Worm (Caenorhabditis elegans): ENCODE measurements around the gene T13C2.2.

The T13C2.2 gene

DNA sequence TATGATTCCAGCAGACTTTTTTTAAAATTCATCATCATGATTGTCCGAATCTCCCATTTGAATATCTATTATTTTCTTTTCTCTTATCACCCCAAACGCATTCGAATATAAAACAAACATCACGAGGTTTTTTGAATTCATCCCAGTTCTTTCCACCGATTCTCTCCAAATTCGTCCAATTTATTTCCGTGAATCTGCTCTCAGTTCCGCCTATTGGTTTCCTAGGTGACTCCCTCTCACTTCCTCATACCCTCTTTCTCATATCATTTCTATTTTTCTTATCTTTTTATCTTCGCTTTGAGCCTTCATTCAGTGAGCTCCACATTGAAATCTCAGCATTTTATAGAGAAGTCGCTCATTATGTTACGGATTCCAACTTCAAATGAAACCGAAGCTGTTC, 12.9 kb upstream of the T13C2.2 start, which contains the start of gene T13C2.7:
T13C2.7 (plus strand) TSS at position 301 of the 400 bp plus-strand sequence.
- TF ChIP-seq unc-62 (GFP tag; optimal IDR thresholded peaks at IDR 0.05), result no peak

DNA sequence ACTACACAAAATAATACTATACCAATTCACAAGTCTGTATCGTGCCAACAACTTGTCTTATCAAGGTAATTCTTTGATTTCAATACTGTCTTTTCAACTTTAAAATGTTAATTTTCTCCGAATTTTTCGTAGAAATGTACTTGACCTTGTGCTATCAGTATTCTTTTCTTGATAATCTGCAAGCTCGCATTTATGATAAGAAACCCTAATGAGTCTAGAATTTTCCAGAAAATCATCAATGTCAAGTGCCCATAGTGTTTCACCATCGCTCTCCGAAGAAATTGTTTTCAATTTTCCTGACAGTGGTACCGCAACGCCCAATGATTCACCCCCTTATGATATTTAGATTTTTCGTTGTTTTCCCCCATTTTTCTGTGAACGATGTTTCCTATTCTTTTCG, 10.8 kb upstream of the T13C2.2 start:
- TF ChIP-seq unc-62 (GFP tag; optimal IDR thresholded peaks at IDR 0.05), result no peak

- no peak for TF ChIP-seq unc-62 (GFP tag; optimal IDR thresholded peaks at IDR 0.05)
Measured at ce11 chrII:6781983-6782382, 10.0 kb upstream of the T13C2.2 start.

DNA sequence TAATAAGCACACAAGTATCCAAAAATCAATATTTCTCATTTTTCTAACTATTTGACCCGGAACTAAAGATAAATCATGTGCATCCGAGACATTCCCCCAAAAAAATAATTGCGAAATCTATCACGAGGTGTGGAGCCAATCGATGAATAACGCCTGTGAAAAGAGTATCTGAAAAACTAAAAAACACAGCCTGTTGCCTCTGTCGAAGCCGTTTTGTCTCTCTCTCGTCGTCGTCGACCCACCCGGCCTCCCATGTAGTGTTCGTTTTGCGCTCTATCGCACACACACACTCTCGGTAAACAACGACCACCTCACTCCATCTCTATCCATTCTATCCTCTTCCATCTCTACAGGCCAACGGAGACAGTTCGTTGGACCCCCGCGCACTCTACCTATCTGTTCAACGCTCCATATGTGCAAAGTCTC, 9.2 kb upstream of the T13C2.2 start:
- no peak for TF ChIP-seq unc-62 (GFP tag; optimal IDR thresholded peaks at IDR 0.05)

- no peak for TF ChIP-seq unc-62 (GFP tag; optimal IDR thresholded peaks at IDR 0.05)
Measured at ce11 chrII:6783377-6783829, 8.6 kb upstream of the T13C2.2 start, which contains the start of gene gldi-2. Gene gldi-2 (plus strand): TSS chrII:6783427.

ce11 chrII:6788672-6789298, 3.2 kb upstream of the T13C2.2 start, which contains the start of gene T13C2.3:
Gene T13C2.3 (plus strand): TSS chrII:6789248.
- TF ChIP-seq unc-62 (GFP tag; optimal IDR thresholded peaks at IDR 0.05), result no peak

- TF ChIP-seq unc-62 (GFP tag; optimal IDR thresholded peaks at IDR 0.05), result no peak
Measured at ce11 chrII:6800104-6800711, 8.2 kb downstream of the T13C2.2 start, which contains the start of gene F31E8.4. Gene F31E8.4 (minus strand): TSS chrII:6800154.

DNA sequence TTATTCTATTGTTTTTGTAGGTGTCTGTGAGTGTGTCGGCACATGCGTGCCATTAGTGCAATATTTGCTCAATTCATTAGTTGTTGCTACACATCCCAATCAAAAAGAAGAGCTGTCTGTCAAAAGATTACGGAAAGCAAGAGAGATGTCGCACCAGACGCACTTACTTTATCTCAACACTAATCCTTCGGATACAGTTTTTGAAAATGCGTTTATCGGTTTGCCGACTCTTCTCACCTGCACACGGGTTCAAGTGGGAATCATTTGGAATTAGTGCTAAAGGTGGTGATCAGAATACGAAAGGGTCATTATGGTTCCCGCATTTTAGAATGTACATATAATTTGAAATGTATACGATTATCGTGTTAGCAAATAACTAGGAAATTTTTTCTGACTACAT, 9.3 kb downstream of the T13C2.2 start:
- TF ChIP-seq unc-62 (GFP tag; optimal IDR thresholded peaks at IDR 0.05), result no peak

- TF ChIP-seq unc-62 (GFP tag; optimal IDR thresholded peaks at IDR 0.05), result no peak
Measured at ce11 chrII:6803024-6803423, 11.0 kb downstream of the T13C2.2 start, which contains the start of gene tab-1. Gene tab-1 (plus strand): TSS chrII:6803324.

DNA sequence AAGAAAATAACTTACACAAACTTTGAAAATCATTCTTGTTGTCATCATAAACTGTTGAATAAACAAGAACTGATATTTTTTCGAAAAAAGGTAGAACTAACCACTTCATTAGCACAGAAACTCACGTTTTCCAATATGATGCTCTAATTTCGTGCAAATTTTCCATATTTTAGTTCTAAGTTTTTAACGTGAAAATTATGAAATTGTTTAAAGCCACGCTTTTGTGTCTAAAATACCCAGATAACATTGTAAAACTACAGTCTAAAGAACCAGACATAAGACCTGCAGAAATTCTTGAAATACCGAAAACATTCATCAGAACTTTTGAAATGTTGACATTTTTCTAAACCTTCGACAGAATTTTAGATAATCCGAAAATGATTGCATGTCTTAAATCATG, 15.2 kb downstream of the T13C2.2 start, which contains the start of gene F31E8.5:
F31E8.5 (minus strand) TSS at position 101 of the 400 bp plus-strand sequence.
- TF ChIP-seq unc-62 (GFP tag; optimal IDR thresholded peaks at IDR 0.05), result no peak

DNA sequence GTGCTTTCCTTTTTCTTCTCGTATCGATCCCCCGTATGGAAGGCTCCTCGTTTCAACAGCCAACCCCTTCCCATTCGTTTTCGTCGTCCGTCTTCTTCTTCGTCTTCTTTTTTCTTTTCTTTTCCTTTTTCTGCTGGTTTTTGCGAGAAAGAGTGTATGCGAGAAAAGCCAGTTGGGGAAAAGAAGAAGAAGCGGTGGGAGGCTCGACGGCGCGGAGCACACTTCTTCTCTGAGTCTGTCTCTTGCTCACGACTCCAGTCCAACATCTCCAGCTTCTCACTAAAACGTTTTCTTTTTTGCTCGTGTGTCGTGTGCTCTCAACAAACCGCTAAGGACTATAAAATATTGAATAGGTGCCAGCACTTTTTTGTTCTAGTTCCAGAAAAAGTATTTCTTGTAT, 16.5 kb downstream of the T13C2.2 start:
- TF ChIP-seq unc-62 (GFP tag; optimal IDR thresholded peaks at IDR 0.05), result no peak

DNA sequence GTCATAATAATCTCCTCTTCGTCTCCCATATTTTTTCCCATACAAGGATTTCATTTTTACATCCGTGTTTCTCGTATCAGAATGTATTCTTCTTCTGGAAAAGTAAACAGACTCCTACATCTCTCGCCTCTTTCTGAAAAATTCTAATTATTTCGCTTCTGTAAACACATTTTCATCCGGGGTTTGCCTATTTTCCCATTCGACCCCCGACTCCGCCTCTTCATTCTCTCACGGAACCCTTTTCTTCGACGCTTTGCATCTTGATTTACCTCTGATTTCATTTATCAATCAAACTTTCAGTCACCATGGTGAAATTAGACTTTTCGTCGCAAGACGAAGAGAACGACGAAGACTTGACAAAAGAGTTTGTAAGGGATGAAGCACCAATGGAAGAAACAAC, 18.7 kb downstream of the T13C2.2 start, which contains the start of gene snt-1:
snt-1 (plus strand) TSS at position 301 of the 400 bp plus-strand sequence.
- TF ChIP-seq unc-62 (GFP tag; optimal IDR thresholded peaks at IDR 0.05), result no peak

DNA sequence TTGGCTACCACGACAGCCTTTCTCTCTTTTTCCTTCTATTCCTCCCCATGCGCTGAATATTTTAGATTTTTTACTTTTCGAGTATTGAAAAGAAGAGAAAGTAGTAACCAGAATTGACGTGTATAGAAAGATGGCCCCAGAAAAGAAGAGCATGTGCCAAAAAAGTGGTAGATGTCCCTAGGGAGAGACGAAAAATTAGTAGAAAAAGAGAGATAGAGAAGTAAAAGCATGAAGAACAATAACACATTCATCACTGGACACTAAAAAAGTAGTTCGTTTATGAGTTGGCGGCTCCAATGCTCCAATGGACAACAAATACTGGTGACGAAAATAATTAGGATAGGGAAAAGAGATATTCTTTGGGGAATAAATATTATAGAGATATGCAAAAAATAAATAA, 20.5 kb downstream of the T13C2.2 start:
- no peak for TF ChIP-seq unc-62 (GFP tag; optimal IDR thresholded peaks at IDR 0.05)

- no peak for TF ChIP-seq unc-62 (GFP tag; optimal IDR thresholded peaks at IDR 0.05)
Measured at ce11 chrII:6816324-6816723, 24.3 kb downstream of the T13C2.2 start.

DNA sequence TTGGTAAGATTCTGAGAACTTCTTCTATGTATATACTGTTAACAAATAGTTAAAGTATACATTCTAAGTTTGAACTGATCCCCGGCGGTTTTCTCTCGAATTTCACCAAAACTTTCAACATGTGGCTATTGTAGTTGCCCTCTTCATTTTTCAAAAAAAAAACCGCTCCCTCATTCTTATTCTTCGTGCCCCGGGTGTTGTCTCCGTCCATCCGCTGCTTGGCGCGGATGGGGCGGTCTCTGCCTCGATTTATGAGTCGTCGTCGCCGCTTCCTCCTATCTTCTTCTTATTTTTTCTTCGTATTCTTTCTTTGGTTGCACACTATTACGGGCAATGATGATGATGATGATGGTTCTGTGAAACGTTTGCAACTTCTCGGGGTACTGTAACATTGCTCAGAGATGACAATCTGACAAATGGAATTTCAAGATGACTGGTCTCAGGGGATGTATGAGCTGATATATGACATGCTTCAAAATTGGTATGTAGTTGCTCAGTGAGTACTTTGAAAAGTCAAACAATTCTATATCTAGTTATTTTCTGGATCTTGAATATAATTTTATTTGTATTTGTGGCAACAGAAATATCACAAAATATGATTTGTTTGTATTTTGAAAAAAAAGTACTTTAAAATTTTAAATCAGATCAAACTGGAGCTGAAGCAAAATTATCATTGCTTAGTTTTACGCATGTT, 28.4 kb downstream of the T13C2.2 start:
- no peak for TF ChIP-seq unc-62 (GFP tag; optimal IDR thresholded peaks at IDR 0.05)

- no peak for TF ChIP-seq unc-62 (GFP tag; optimal IDR thresholded peaks at IDR 0.05)
Measured at ce11 chrII:6821118-6821517, 29.1 kb downstream of the T13C2.2 start.

Measured in whole organism, dauer.